Fruit fly (Drosophila melanogaster) whole organism, embryonic: ENCODE results near the gene CG32302.

Experiments used
- BEAF-32 ChIP-seq: fragments of 200-800 bp; sonication (Bioruptor generic); optimal IDR thresholded peaks from 3 replicates; lab custom pipeline; 2017; ENCODE audit warnings: missing biosample characterization, missing genetic modification characterization, mild to moderate bottlenecking, moderate library complexity, missing genetic modification reagents
- CG10267 ChIP-seq: fragments of 200-800 bp; sonication (Bioruptor generic); optimal IDR thresholded peaks from 2 replicates; lab custom pipeline; 2018; ENCODE audit warnings: missing biosample characterization, mild to moderate bottlenecking, missing genetic modification characterization, moderate library complexity
- CG10543 ChIP-seq: fragments of 200-800 bp; sonication (Bioruptor generic); optimal IDR thresholded peaks from 3 replicates; lab custom pipeline; 2017; ENCODE audit warnings: missing biosample characterization, mild to moderate bottlenecking, missing genetic modification characterization, moderate library complexity
- CG10565 ChIP-seq: fragments of 200-800 bp; sonication (Bioruptor generic); optimal IDR thresholded peaks from 3 replicates; lab custom pipeline; 2016; ENCODE audit warnings: missing biosample characterization, mild to moderate bottlenecking, missing genetic modification characterization
- CG14441 ChIP-seq: fragments of 200-800 bp; sonication (Bioruptor generic); IDR thresholded peaks from 2 replicates; pipeline ENCODE4 v1.3.6; 2022; ENCODE audit warnings: missing biosample characterization, missing genetic modification characterization
- CG14710 ChIP-seq: fragments of 200-800 bp; sonication (Bioruptor generic); optimal IDR thresholded peaks from 3 replicates; lab custom pipeline; 2019; ENCODE audit warnings: missing biosample characterization, mild to moderate bottlenecking, missing genetic modification characterization, moderate library complexity
- CG15269 ChIP-seq: fragments of 200-800 bp; sonication (Bioruptor generic); optimal IDR thresholded peaks from 2 replicates; lab custom pipeline; 2018; ENCODE audit warnings: missing biosample characterization, mild to moderate bottlenecking, missing genetic modification characterization, moderate library complexity
- CG16863 ChIP-seq: fragments of 200-800 bp; sonication (Bioruptor generic); optimal IDR thresholded peaks from 3 replicates; lab custom pipeline; 2016; ENCODE audit warnings: missing biosample characterization, missing genetic modification characterization
- CG17568 ChIP-seq: fragments of 200-800 bp; sonication (Bioruptor generic); optimal IDR thresholded peaks from 2 replicates; lab custom pipeline; 2018; ENCODE audit warnings: missing biosample characterization, mild to moderate bottlenecking, missing genetic modification characterization, moderate library complexity
- CG2202 ChIP-seq: fragments of 200-800 bp; sonication (Bioruptor generic); optimal IDR thresholded peaks from 2 replicates; lab custom pipeline; 2018; ENCODE audit warnings: missing biosample characterization, mild to moderate bottlenecking, missing genetic modification characterization
- CG30020 ChIP-seq: fragments of 200-800 bp; optimal IDR thresholded peaks from 2 replicates; lab custom pipeline; 2019; ENCODE audit warnings: missing biosample characterization, mild to moderate bottlenecking, missing genetic modification characterization, moderate library complexity
- CG33213 ChIP-seq: fragments of 200-800 bp; sonication (Bioruptor generic); optimal IDR thresholded peaks from 3 replicates; lab custom pipeline; 2016; ENCODE audit warnings: missing biosample characterization, missing genetic modification characterization
- CG34224 ChIP-seq: fragments of 200-800 bp; sonication (Bioruptor generic); IDR thresholded peaks from 3 replicates; pipeline ENCODE4 v1.3.6; 2022; ENCODE audit warnings: missing biosample characterization, missing genetic modification characterization; ENCODE audit not compliant: partially characterized antibody
- CG34376 ChIP-seq: fragments of 200-800 bp; sonication (Bioruptor generic); optimal IDR thresholded peaks from 2 replicates; lab custom pipeline; 2018; ENCODE audit warnings: missing biosample characterization, mild to moderate bottlenecking, missing genetic modification characterization
- CG5180 ChIP-seq: fragments of 200-800 bp; sonication (Bioruptor generic); optimal IDR thresholded peaks from 3 replicates; lab custom pipeline; 2017; ENCODE audit warnings: missing biosample characterization, missing genetic modification characterization, mild to moderate bottlenecking, moderate library complexity, missing genetic modification reagents
- CG6683 ChIP-seq: fragments of 200-800 bp; sonication (Bioruptor generic); optimal IDR thresholded peaks from 2 replicates; lab custom pipeline; 2017; ENCODE audit warnings: missing biosample characterization, mild to moderate bottlenecking, missing genetic modification characterization, missing genetic modification reagents
- CG7745 ChIP-seq: fragments of 200-800 bp; sonication (Bioruptor generic); optimal IDR thresholded peaks from 2 replicates; lab custom pipeline; 2018; ENCODE audit warnings: missing biosample characterization, mild to moderate bottlenecking, missing genetic modification characterization, moderate library complexity
- CG7928 ChIP-seq: fragments of 200-800 bp; sonication (Bioruptor generic); optimal IDR thresholded peaks from 2 replicates; lab custom pipeline; 2017; ENCODE audit warnings: missing biosample characterization, mild to moderate bottlenecking, missing genetic modification characterization
- CG7963 ChIP-seq: fragments of 200-800 bp; sonication (Bioruptor generic); IDR thresholded peaks from 3 replicates; pipeline ENCODE4 v1.3.6; 2022; ENCODE audit warnings: missing biosample characterization, missing genetic modification characterization; ENCODE audit not compliant: partially characterized antibody
- CTCF ChIP-seq: fragments of 200-800 bp; sonication (Bioruptor generic); optimal IDR thresholded peaks from 2 replicates; lab custom pipeline; 2017; ENCODE audit warnings: missing biosample characterization, mild to moderate bottlenecking, missing genetic modification characterization, moderate library complexity
- Deaf1 ChIP-seq: fragments of 200-800 bp; optimal IDR thresholded peaks from 3 replicates; lab custom pipeline; 2019; ENCODE audit warnings: missing biosample characterization, mild to moderate bottlenecking, missing genetic modification characterization, moderate library complexity
- E2f2 ChIP-seq: fragments of 200-800 bp; sonication (Bioruptor generic); IDR thresholded peaks from 2 replicates; pipeline ENCODE4 v1.3.6; 2022; ENCODE audit warnings: missing biosample characterization, missing genetic modification characterization
- Fer3 ChIP-seq: fragments of 200-800 bp; sonication (Bioruptor generic); optimal IDR thresholded peaks from 2 replicates; lab custom pipeline; 2018; ENCODE audit warnings: missing biosample characterization, mild to moderate bottlenecking, missing genetic modification characterization, moderate library complexity
- GATAe ChIP-seq: fragments of 200-800 bp; sonication (Bioruptor generic); conservative IDR thresholded peaks from 2 replicates; pipeline ENCODE4 v1.3.6; 2022; ENCODE audit warnings: missing biosample characterization, missing genetic modification characterization
- Hey ChIP-seq: fragments of 200-800 bp; sonication (Bioruptor generic); optimal IDR thresholded peaks from 3 replicates; lab custom pipeline; 2018; ENCODE audit warnings: missing biosample characterization, mild to moderate bottlenecking, missing genetic modification characterization
- Jarid2 ChIP-seq: fragments of 200-800 bp; sonication (Bioruptor generic); optimal IDR thresholded peaks from 3 replicates; lab custom pipeline; 2017; ENCODE audit warnings: mild to moderate bottlenecking, missing biosample characterization, missing genetic modification reagents, missing genetic modification characterization
- Med ChIP-seq: fragments of 200-800 bp; sonication (Bioruptor generic); peaks from one replicate; lab custom pipeline; 2016; ENCODE audit warnings: missing biosample characterization, missing genetic modification characterization, mild to moderate bottlenecking, inconsistent platforms, moderate library complexity
- Nf-YA ChIP-seq: fragments of 200-800 bp; sonication (Bioruptor generic); IDR thresholded peaks from 2 replicates; pipeline ENCODE4 v1.3.6; 2022; ENCODE audit warnings: missing biosample characterization, missing genetic modification characterization
- Rx ChIP-seq: fragments of 200-800 bp; sonication (Bioruptor generic); IDR thresholded peaks from 2 replicates; pipeline ENCODE4 v1.3.6; 2022; ENCODE audit warnings: missing biosample characterization, missing genetic modification characterization
- Sin3A ChIP-seq: fragments of >200 bp; optimal IDR thresholded peaks from 2 replicates; lab custom pipeline; 2018
- Sry-δ ChIP-seq: fragments of 200-800 bp; sonication (Bioruptor generic); optimal IDR thresholded peaks from 2 replicates; lab custom pipeline; 2016; ENCODE audit warnings: missing biosample characterization, missing genetic modification characterization
- Stat92E ChIP-seq, 3 experiments: fragments of >200 bp in 2 of 3; fragments of 200-800 bp in 1 of 3; sonication (Bioruptor generic) in 1 of 3; optimal IDR thresholded peaks; 2 replicates each; lab custom pipeline; 2017 to 2019; ENCODE audit warnings: missing biosample characterization in 3 of 3, missing genetic modification characterization in 3 of 3, mild to moderate bottlenecking in 1 of 3, moderate library complexity in 1 of 3
- Trl ChIP-seq, 3 experiments: fragments of >200 bp in 2 of 3; fragments of 200-800 bp in 1 of 3; sonication (Bioruptor generic) in 1 of 3; optimal IDR thresholded peaks; 2 replicates in 1 of 3; 3 replicates in 2 of 3; lab custom pipeline; 2016 to 2017; ENCODE audit warnings: missing biosample characterization in 1 of 3, missing genetic modification characterization in 1 of 3
- bcd ChIP-seq: fragments of 200-800 bp; sonication (Bioruptor generic); optimal IDR thresholded peaks from 2 replicates; lab custom pipeline; 2017; ENCODE audit warnings: missing biosample characterization, mild to moderate bottlenecking, missing genetic modification characterization
- crol ChIP-seq: fragments of 200-800 bp; sonication (Bioruptor generic); IDR thresholded peaks from 2 replicates; pipeline ENCODE4 v1.3.6; 2022; ENCODE audit warnings: missing biosample characterization, missing genetic modification characterization
- p53 ChIP-seq: fragments of 200-800 bp; sonication (Bioruptor generic); optimal IDR thresholded peaks from 2 replicates; lab custom pipeline; 2016; ENCODE audit warnings: missing biosample characterization, missing genetic modification characterization
- pan ChIP-seq, 4 experiments: fragments of >200 bp in 3 of 4; fragments of 200-800 bp in 1 of 4; sonication (Bioruptor generic) in 1 of 4; optimal IDR thresholded peaks in 3 of 4; IDR thresholded peaks in 1 of 4; 2 replicates each; pipeline versions ENCODE4 v1.3.6 to Lab custom; 2017 to 2022; ENCODE audit warnings: missing biosample characterization in 2 of 4, missing genetic modification characterization in 2 of 4, mixed read lengths in 1 of 4
- pita ChIP-seq: fragments of 200-800 bp; sonication (Bioruptor generic); optimal IDR thresholded peaks from 2 replicates; lab custom pipeline; 2017; ENCODE audit warnings: missing biosample characterization, mild to moderate bottlenecking, missing genetic modification characterization
- pum ChIP-seq: fragments of 200-800 bp; sonication (Bioruptor generic); optimal IDR thresholded peaks from 2 replicates; lab custom pipeline; 2016; ENCODE audit warnings: missing biosample characterization, missing genetic modification characterization
- row ChIP-seq: fragments of 200-800 bp; sonication (Bioruptor generic); IDR thresholded peaks from 3 replicates; pipeline ENCODE4 v1.3.6; 2022; ENCODE audit warnings: missing biosample characterization, missing genetic modification characterization
- sd ChIP-seq: fragments of 200-800 bp; sonication (Bioruptor generic); optimal IDR thresholded peaks from 3 replicates; lab custom pipeline; 2018; ENCODE audit warnings: missing biosample characterization, mild to moderate bottlenecking, missing genetic modification characterization, moderate library complexity
- seq ChIP-seq: fragments of 200-800 bp; sonication (Bioruptor generic); IDR thresholded peaks from 2 replicates; pipeline ENCODE4 v1.3.6; 2022; ENCODE audit warnings: missing biosample characterization, missing genetic modification characterization
- stc ChIP-seq: fragments of 200-800 bp; sonication (Bioruptor generic); IDR thresholded peaks from 2 replicates; pipeline ENCODE4 v1.3.6; 2022; ENCODE audit warnings: missing biosample characterization, missing genetic modification characterization
- sug ChIP-seq: fragments of 200-800 bp; optimal IDR thresholded peaks from 2 replicates; lab custom pipeline; 2019; ENCODE audit warnings: missing biosample characterization, mild to moderate bottlenecking, missing genetic modification characterization, moderate library complexity
- wor ChIP-seq: fragments of 200-800 bp; sonication (Bioruptor generic); IDR thresholded peaks from 2 replicates; pipeline ENCODE4 v1.3.6; 2022; ENCODE audit warnings: missing biosample characterization, missing genetic modification characterization
- z ChIP-seq: fragments of 200-800 bp; sonication (Bioruptor generic); IDR thresholded peaks from 3 replicates; pipeline ENCODE4 v1.3.6; 2022; ENCODE audit warnings: missing biosample characterization, missing genetic modification characterization

CG32302 gene

DNA sequence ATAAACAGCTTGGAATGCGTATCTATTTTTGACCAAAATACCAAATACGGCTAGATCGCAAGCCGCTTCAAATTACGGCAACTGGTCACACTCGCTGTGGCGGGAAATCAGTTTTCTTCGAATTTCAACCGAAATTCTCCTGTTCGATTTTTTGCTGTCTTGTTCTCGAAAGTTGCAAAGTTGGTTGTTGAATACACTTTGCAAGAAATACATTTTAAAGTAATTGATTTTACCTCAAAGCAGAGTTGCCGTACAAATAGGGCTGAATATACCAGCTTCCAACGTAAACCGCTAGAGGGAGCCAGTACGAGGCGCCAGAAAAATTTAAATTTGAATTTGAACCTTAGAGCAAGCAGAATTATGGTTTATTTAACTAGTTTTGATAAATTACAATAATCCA is 31.6 kb upstream of the CG32302 start, which contains the start of gene CG9018 (continued):
- TF ChIP-seq Sin3A (lab: Kevin White, UChicago), result peak; percentile 97
- TF ChIP-seq CG7928 (GFP tag; lab: Kevin White, UChicago), result peak; percentile 86
- peak in 1 of 3 experiments; percentile 9 for TF ChIP-seq Stat92E (GFP tag; optimal IDR thresholded peaks at IDR 0.05; lab: Kevin White, UChicago)
- peak; percentile 50 for TF ChIP-seq BEAF-32 (GFP tag; lab: Kevin White, UChicago)
- 0 out of 3 replicates have a peak, but pooled peaks have one; percentile 16 for TF ChIP-seq CG7963 (GFP tag; lab: Robert Waterston, UW)
- TF ChIP-seq CG10267 (tag; lab: Kevin White, UChicago), result peak; percentile 56
- peak; percentile 64 for TF ChIP-seq CG33213 (GFP tag; lab: Kevin White, UChicago)
- TF ChIP-seq Med (GFP tag; lab: Kevin White, UChicago), result peak; percentile 15
- TF ChIP-seq CG14441 (GFP tag; lab: Robert Waterston, UW), result no peak
- TF ChIP-seq row (GFP tag; lab: Robert Waterston, UW), result 0 out of 3 replicates have a peak, but pooled peaks have one; percentile 5
- peak; percentile 32 for TF ChIP-seq p53 (GFP tag; lab: Kevin White, UChicago)
- peak; percentile 77 for TF ChIP-seq CG14710 (tag; lab: Kevin White, UChicago)
- peak; percentile 96 for TF ChIP-seq CTCF (GFP tag; lab: Kevin White, UChicago)
- TF ChIP-seq stc, result no peak
- peak; percentile 56 for TF ChIP-seq Sry-δ (GFP tag; lab: Kevin White, UChicago)
- no peak for TF ChIP-seq Trl (optimal IDR thresholded peaks at IDR 0.05; lab: Kevin White, UChicago)
- peak; percentile 25 for TF ChIP-seq Trl (GFP tag; optimal IDR thresholded peaks at IDR 0.05; lab: Kevin White, UChicago)

DNA sequence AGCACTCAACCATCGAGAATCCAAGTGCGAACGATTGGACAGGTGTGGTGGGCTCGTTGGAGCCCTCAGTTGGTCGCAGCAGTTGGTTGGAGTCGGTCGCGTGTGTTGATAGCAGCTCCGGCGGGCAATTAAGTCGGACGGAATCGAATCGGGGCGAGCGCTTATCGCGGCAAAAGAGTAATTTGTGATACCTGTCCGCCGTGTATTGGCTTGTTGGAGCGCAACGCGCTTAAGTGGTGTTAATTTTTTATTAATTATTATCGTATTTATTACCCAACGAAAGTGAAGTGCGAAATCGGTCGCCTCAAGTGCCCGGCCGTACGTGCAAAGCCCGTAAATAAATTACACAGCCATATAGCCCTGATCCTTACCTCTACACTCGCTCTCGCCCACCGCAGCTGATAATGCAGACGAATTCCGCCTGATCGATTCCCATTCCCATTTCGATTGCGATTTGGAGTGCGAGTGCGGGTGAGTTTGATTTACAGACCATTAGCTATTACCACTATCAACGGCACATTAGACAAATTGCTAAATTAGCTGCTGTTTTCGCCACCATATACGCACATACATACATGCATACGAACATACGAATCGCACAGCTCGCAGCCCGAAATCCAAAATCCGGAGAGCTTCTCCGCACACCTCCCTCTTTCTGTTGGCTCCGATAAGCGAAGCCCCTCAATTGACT is 30.9 kb upstream of the CG32302 start, which contains the start of gene ACXD:
Gene ACXD, plus strand, starts transcription at position 66 of the 691 bp plus-strand sequence.
- no peak for TF ChIP-seq CG30020 (tag; lab: Kevin White, UChicago)
- TF ChIP-seq Nf-YA (GFP tag; lab: Robert Waterston, UW), result 0 out of 2 replicates have a peak, but pooled peaks have one; percentile 27
- TF ChIP-seq GATAe (GFP tag; lab: Robert Waterston, UW), result peak; percentile 66
- peak; percentile 72 for TF ChIP-seq Jarid2 (GFP tag; lab: Kevin White, UChicago)
- no peak for TF ChIP-seq CG34224
- TF ChIP-seq pan (optimal IDR thresholded peaks at IDR 0.05; lab: Kevin White, UChicago), result no peak
- TF ChIP-seq pan (GFP tag; optimal IDR thresholded peaks at IDR 0.05 in 1 of 2, IDR thresholded peaks at IDR 0.05 in 1 of 2), result peak in 1 of 2 experiments; percentile 32
- peak; percentile 66 for TF ChIP-seq CG34376
- TF ChIP-seq row (GFP tag; lab: Robert Waterston, UW), result 0 out of 3 replicates have a peak, but pooled peaks have one; percentile 1
- peak; percentile 43 for TF ChIP-seq CG10543 (GFP tag; lab: Kevin White, UChicago)
- TF ChIP-seq z (GFP tag; lab: Robert Waterston, UW), result 0 out of 3 replicates have a peak, but pooled peaks have one; percentile 12
- TF ChIP-seq pita, result no peak
- TF ChIP-seq CG7745 (tag; lab: Kevin White, UChicago), result peak; percentile 88
- TF ChIP-seq seq, result no peak
- no peak for TF ChIP-seq CG10565 (GFP tag; lab: Kevin White, UChicago)
- 0 out of 3 replicates have a peak, but pooled peaks have one; percentile 20 for TF ChIP-seq CG7963 (GFP tag; lab: Robert Waterston, UW)
- no peak for TF ChIP-seq wor (GFP tag; lab: Robert Waterston, UW)
- TF ChIP-seq sug (tag; lab: Kevin White, UChicago), result peak; percentile 47
- no peak for TF ChIP-seq CG2202 (tag; lab: Kevin White, UChicago)
- 0 out of 2 replicates have a peak, but pooled peaks have one; percentile 14 for TF ChIP-seq crol (GFP tag; lab: Robert Waterston, UW)
- TF ChIP-seq E2f2 (GFP tag; lab: Robert Waterston, UW), result no peak
- no peak for TF ChIP-seq CG16863 (GFP tag; lab: Kevin White, UChicago)
- peak; percentile 71 for TF ChIP-seq CG5180 (GFP tag; lab: Kevin White, UChicago)
- no peak for TF ChIP-seq pum
- TF ChIP-seq bcd (GFP tag; lab: Kevin White, UChicago), result no peak
- peak; percentile 6 for TF ChIP-seq Hey (tag; lab: Kevin White, UChicago)
- TF ChIP-seq Deaf1 (tag; lab: Kevin White, UChicago), result peak; percentile 59
- TF ChIP-seq sd, result peak; percentile 14
- no peak for TF ChIP-seq Fer3
- no peak for TF ChIP-seq Rx (GFP tag; lab: Robert Waterston, UW)
- TF ChIP-seq CG17568, result no peak
- no peak for TF ChIP-seq CG6683 (GFP tag; lab: Kevin White, UChicago)
- TF ChIP-seq CG15269 (tag; lab: Kevin White, UChicago), result no peak
